Fruit fly (Drosophila melanogaster) whole organism, prepupa: ENCODE measurements around the gene CG43373.

Experiments used
- CG11902 ChIP-seq: fragments of 200-800 bp; sonication (Bioruptor generic); optimal IDR thresholded peaks from 3 replicates; lab custom pipeline; 2016; ENCODE audit warnings: missing biosample characterization, missing genetic modification characterization
- CG15336 ChIP-seq: fragments of 200-800 bp; sonication (Bioruptor generic); IDR thresholded peaks from 2 replicates; pipeline ENCODE4 v1.3.6; 2022; ENCODE audit warnings: missing biosample characterization, missing genetic modification characterization
- CG1621 ChIP-seq: fragments of 200-800 bp; sonication (Bioruptor generic); optimal IDR thresholded peaks from 3 replicates; lab custom pipeline; 2018; ENCODE audit warnings: missing biosample characterization, mild to moderate bottlenecking, missing genetic modification characterization
- CG3032 ChIP-seq: fragments of 200-800 bp; optimal IDR thresholded peaks from 2 replicates; lab custom pipeline; 2019; ENCODE audit warnings: missing biosample characterization, mild to moderate bottlenecking, missing genetic modification characterization, moderate library complexity
- CG31627 ChIP-seq: fragments of 200-800 bp; sonication (Bioruptor generic); optimal IDR thresholded peaks from 3 replicates; lab custom pipeline; 2016; ENCODE audit warnings: missing biosample characterization, missing genetic modification characterization
- CG3919 ChIP-seq: fragments of 200-800 bp; sonication (Bioruptor generic); optimal IDR thresholded peaks from 3 replicates; lab custom pipeline; 2016; ENCODE audit warnings: missing biosample characterization, missing genetic modification characterization
- CG6163 ChIP-seq: fragments of 200-800 bp; sonication (Bioruptor generic); IDR thresholded peaks from 3 replicates; pipeline ENCODE4 v1.3.6; 2022; ENCODE audit warnings: missing biosample characterization, missing genetic modification characterization
- CG6276 ChIP-seq: fragments of 200-800 bp; sonication (Bioruptor generic); optimal IDR thresholded peaks from 2 replicates; lab custom pipeline; 2017; ENCODE audit warnings: missing biosample characterization, mild to moderate bottlenecking, missing genetic modification characterization
- CG6792 ChIP-seq: fragments of 200-800 bp; sonication (Bioruptor generic); optimal IDR thresholded peaks from 3 replicates; lab custom pipeline; 2016; ENCODE audit warnings: missing biosample characterization, missing genetic modification characterization
- CG6854 ChIP-seq: fragments of 200-800 bp; sonication (Bioruptor generic); optimal IDR thresholded peaks from 2 replicates; lab custom pipeline; 2017; ENCODE audit warnings: missing biosample characterization, mild to moderate bottlenecking, missing genetic modification characterization
- CG7368 ChIP-seq: fragments of 200-800 bp; sonication (Bioruptor generic); optimal IDR thresholded peaks from 3 replicates; lab custom pipeline; 2016; ENCODE audit warnings: missing biosample characterization, missing genetic modification characterization
- CG8119 ChIP-seq: fragments of 200-800 bp; sonication (Bioruptor generic); IDR thresholded peaks from 3 replicates; pipeline ENCODE4 v1.3.6; 2022; ENCODE audit warnings: missing biosample characterization, missing genetic modification characterization
- CG8319 ChIP-seq: fragments of 200-800 bp; sonication (Bioruptor generic); optimal IDR thresholded peaks from 3 replicates; lab custom pipeline; 2016; ENCODE audit warnings: missing biosample characterization, missing genetic modification characterization
- CG8632 ChIP-seq: fragments of 200-800 bp; sonication (Bioruptor generic); optimal IDR thresholded peaks from 3 replicates; lab custom pipeline; 2016; ENCODE audit warnings: missing biosample characterization, missing genetic modification characterization
- Eip75B ChIP-seq: fragments of 200-800 bp; sonication (Bioruptor generic); optimal IDR thresholded peaks from 3 replicates; lab custom pipeline; 2016; ENCODE audit warnings: missing biosample characterization, missing genetic modification characterization
- Eip78C ChIP-seq: fragments of 200-800 bp; sonication (Bioruptor generic); peaks from one replicate; lab custom pipeline; 2016; ENCODE audit warnings: missing biosample characterization, missing genetic modification characterization
- Eip93F ChIP-seq: fragments of 200-800 bp; sonication (Bioruptor generic); optimal IDR thresholded peaks from 2 replicates; lab custom pipeline; 2016; ENCODE audit warnings: missing biosample characterization, mild to moderate bottlenecking, missing genetic modification characterization
- Ets21C ChIP-seq: fragments of 200-800 bp; sonication (Bioruptor generic); optimal IDR thresholded peaks from 3 replicates; lab custom pipeline; 2016; ENCODE audit warnings: missing biosample characterization, missing genetic modification characterization
- Ets96B ChIP-seq: fragments of 200-800 bp; optimal IDR thresholded peaks from 2 replicates; lab custom pipeline; 2019; ENCODE audit warnings: missing biosample characterization, mild to moderate bottlenecking, missing genetic modification characterization, moderate library complexity
- Hr38 ChIP-seq: sonication (Bioruptor generic); optimal IDR thresholded peaks from 2 replicates; lab custom pipeline; 2016; ENCODE audit warnings: missing biosample characterization, missing genetic modification characterization
- Hr39 ChIP-seq: fragments of 200-800 bp; sonication (Bioruptor generic); optimal IDR thresholded peaks from 2 replicates; lab custom pipeline; 2016; ENCODE audit warnings: missing biosample characterization, missing genetic modification characterization
- OdsH ChIP-seq: fragments of 200-800 bp; sonication (Bioruptor generic); optimal IDR thresholded peaks from 3 replicates; lab custom pipeline; 2016; ENCODE audit warnings: missing biosample characterization, missing genetic modification characterization
- Smox ChIP-seq: fragments of 200-800 bp; sonication (Bioruptor generic); optimal IDR thresholded peaks from 3 replicates; lab custom pipeline; 2016; ENCODE audit warnings: missing biosample characterization, missing genetic modification characterization
- Sox14 ChIP-seq: fragments of 200-800 bp; sonication (Bioruptor generic); optimal IDR thresholded peaks from 3 replicates; lab custom pipeline; 2016; ENCODE audit warnings: missing biosample characterization, missing genetic modification characterization
- Sox15 ChIP-seq: fragments of 200-800 bp; sonication (Bioruptor generic); optimal IDR thresholded peaks from 3 replicates; lab custom pipeline; 2016; ENCODE audit warnings: missing biosample characterization, missing genetic modification characterization
- acj6 ChIP-seq: fragments of 200-800 bp; sonication (Bioruptor generic); optimal IDR thresholded peaks from 3 replicates; lab custom pipeline; 2016; ENCODE audit warnings: missing biosample characterization, missing genetic modification characterization
- cyc ChIP-seq: fragments of 200-800 bp; sonication (Bioruptor generic); optimal IDR thresholded peaks from 3 replicates; lab custom pipeline; 2016; ENCODE audit warnings: missing biosample characterization, missing genetic modification characterization
- dsx ChIP-seq: fragments of 200-800 bp; optimal IDR thresholded peaks from 3 replicates; lab custom pipeline; 2019; ENCODE audit warnings: missing biosample characterization, mild to moderate bottlenecking, missing genetic modification characterization, moderate library complexity; ENCODE audit not compliant: poor library complexity, severe bottlenecking
- eg ChIP-seq: fragments of 200-800 bp; sonication (Bioruptor generic); IDR thresholded peaks from 3 replicates; pipeline ENCODE4 v1.3.6; 2022; ENCODE audit warnings: missing biosample characterization, missing genetic modification characterization
- esn ChIP-seq: fragments of 200-800 bp; sonication (Bioruptor generic); optimal IDR thresholded peaks from 2 replicates; lab custom pipeline; 2016; ENCODE audit warnings: missing biosample characterization, mild to moderate bottlenecking, missing genetic modification characterization, moderate library complexity
- fd59A ChIP-seq: fragments of 200-800 bp; sonication (Bioruptor generic); optimal IDR thresholded peaks from 2 replicates; lab custom pipeline; 2017; ENCODE audit warnings: missing biosample characterization, mild to moderate bottlenecking, missing genetic modification characterization, missing genetic modification reagents
- fkh ChIP-seq: fragments of 200-800 bp; sonication (Bioruptor generic); optimal IDR thresholded peaks from 3 replicates; lab custom pipeline; 2017; ENCODE audit warnings: missing biosample characterization, mild to moderate bottlenecking, missing genetic modification characterization, moderate library complexity
- lz ChIP-seq: fragments of 200-800 bp; sonication (Bioruptor generic); optimal IDR thresholded peaks from 3 replicates; lab custom pipeline; 2016; ENCODE audit warnings: missing biosample characterization, missing genetic modification characterization
- pdm3 ChIP-seq: fragments of 200-800 bp; sonication (Bioruptor generic); optimal IDR thresholded peaks from 3 replicates; lab custom pipeline; 2016; ENCODE audit warnings: missing biosample characterization, missing genetic modification characterization
- topi ChIP-seq: fragments of 200-800 bp; sonication (Bioruptor generic); optimal IDR thresholded peaks from 3 replicates; lab custom pipeline; 2016; ENCODE audit warnings: missing biosample characterization, missing genetic modification characterization

CG43373 gene

DNA sequence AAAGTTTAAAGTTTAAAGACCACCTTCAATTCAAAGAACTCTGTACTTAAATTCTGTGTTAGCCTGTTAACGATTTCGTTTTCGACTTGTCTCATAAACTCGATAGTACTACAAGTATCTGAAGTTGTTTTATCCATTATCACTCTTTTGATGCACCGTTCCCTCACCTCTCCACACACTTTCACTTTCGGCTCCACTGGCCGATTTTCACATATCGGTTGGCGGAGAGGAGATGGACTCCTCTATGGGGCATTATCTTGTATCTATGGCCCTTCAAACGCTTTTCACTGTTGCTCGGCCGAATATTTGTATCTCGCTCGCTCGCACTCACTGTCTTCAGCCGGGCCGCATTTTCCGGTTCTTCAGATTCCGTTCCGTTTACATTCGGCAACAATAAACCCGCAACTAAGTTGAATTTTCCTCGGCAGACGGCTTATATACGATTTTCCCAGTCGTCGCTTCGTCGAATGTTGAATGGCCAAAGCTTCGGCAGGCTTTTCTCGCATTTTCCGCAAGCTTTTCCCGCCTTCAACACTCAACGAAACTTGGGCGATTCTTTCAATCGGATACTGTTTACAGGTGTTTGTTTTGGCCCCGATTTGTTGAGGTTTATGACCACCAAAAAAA lies at the start of gene CG43373:
TSS of gene CG43373 (minus strand) at position 373 of the 627 bp plus-strand sequence.
- TF ChIP-seq Eip93F: no peak

DNA sequence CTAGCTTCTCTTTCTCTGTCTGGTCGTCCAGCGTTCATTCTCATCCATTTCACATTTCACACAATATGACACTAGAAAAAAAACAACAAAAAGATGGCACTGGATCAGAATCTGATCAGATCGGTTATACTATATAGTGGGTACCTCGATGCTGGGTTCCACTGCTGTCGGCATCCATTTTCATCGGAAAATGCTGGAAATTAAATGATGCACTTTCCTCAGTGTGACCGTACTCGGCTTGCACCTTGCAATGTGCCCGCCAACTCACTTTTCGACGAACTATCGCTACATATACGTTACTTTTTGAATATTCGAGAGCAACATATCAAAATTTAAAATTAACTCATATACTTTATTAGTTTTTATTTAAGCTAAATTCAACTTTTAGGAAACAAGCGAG lies 47.7 kb upstream of the CG43373 start, which contains the start of gene tra:
TSS of gene tra (minus strand) at position 191 of the 400 bp plus-strand sequence.
- no peak for TF ChIP-seq CG8319 (GFP tag; lab: Kevin White, UChicago)
- peak; percentile 69 for TF ChIP-seq Eip78C (GFP tag; lab: Kevin White, UChicago)
- no peak for TF ChIP-seq CG8119

- TF ChIP-seq topi (peak; percentile 42), CG3032 (tag; lab: Kevin White, UChicago) (peak; percentile 57), Sox15 (GFP tag; lab: Kevin White, UChicago) (no peak), CG8319 (GFP tag; lab: Kevin White, UChicago) (no peak), cyc (peak; percentile 50), dsx (peak; percentile 7), CG31627 (GFP tag; lab: Kevin White, UChicago) (peak; percentile 61), lz (peak; percentile 52), fd59A (GFP tag; lab: Kevin White, UChicago) (no peak), fkh (peak; percentile 53), Ets96B (tag; lab: Kevin White, UChicago) (peak; percentile 50), OdsH (GFP tag; lab: Kevin White, UChicago) (peak; percentile 55), eg (GFP tag; lab: Robert Waterston, UW) (peak; percentile 73), Hr39 (GFP tag; lab: Kevin White, UChicago) (peak; percentile 49), pdm3 (GFP tag; lab: Kevin White, UChicago) (no peak), Ets21C (GFP tag; lab: Kevin White, UChicago) (peak; percentile 54), Eip75B (GFP tag; lab: Kevin White, UChicago) (peak; percentile 32), Hr38 (no peak), CG6792 (GFP tag; lab: Kevin White, UChicago) (peak; percentile 10), esn (GFP tag; lab: Kevin White, UChicago) (peak; percentile 66), CG8632 (GFP tag; lab: Kevin White, UChicago) (peak; percentile 20), Smox (GFP tag; lab: Kevin White, UChicago) (no peak), CG3919 (GFP tag; lab: Kevin White, UChicago) (peak; percentile 59), CG11902 (GFP tag; lab: Kevin White, UChicago) (peak; percentile 21), acj6 (GFP tag; lab: Kevin White, UChicago) (peak; percentile 30), Sox14 (GFP tag; lab: Kevin White, UChicago) (peak; percentile 64), CG6163 (peak; percentile 38; the same call in 1 of the 3 replicates), CG15336 (GFP tag; lab: Robert Waterston, UW) (peak; percentile 43; the same call in 1 of the 2 replicates), CG6276 (GFP tag; lab: Kevin White, UChicago) (no peak), CG8119 (0 out of 3 replicates have a peak, but pooled peaks have one; percentile 54), CG6854 (GFP tag; lab: Kevin White, UChicago) (no peak), CG1621 (tag; lab: Kevin White, UChicago) (peak; percentile 37), Eip78C (GFP tag; lab: Kevin White, UChicago) (peak; percentile 55)
These were observed 44.9 kb upstream of the CG43373 start for dm6 chr3L:16587994-16588622.

dm6 chr3L:16586989-16587388 lies 43.8 kb upstream of the CG43373 start, which contains the start of the genes Syx8 and CG32163:
TSS of gene Syx8 (minus strand) at chr3L:16587057.
TSS of gene CG32163 (plus strand) at chr3L:16587157.
- TF ChIP-seq Sox14 (GFP tag; lab: Kevin White, UChicago) (peak; percentile 32), CG7368 (no peak)
- TF ChIP-seq, all 60 proteins: peak for 1
